Fruit fly (Drosophila melanogaster) whole organism: ENCODE measurements around the gene wrm1.

Experiments
- CG8478 ChIP-seq: fragments of >200 bp; optimal IDR thresholded peaks from 2 replicates; lab custom pipeline; 2018; ENCODE audit warnings: inconsistent platforms
- psq ChIP-seq: fragments of >200 bp; optimal IDR thresholded peaks from 2 replicates; lab custom pipeline; 2017
- usp ChIP-seq: fragments of >200 bp; optimal IDR thresholded peaks from 2 replicates; lab custom pipeline; 2017; ENCODE audit warnings: missing biosample characterization, missing genetic modification characterization, mixed read lengths

DNA sequence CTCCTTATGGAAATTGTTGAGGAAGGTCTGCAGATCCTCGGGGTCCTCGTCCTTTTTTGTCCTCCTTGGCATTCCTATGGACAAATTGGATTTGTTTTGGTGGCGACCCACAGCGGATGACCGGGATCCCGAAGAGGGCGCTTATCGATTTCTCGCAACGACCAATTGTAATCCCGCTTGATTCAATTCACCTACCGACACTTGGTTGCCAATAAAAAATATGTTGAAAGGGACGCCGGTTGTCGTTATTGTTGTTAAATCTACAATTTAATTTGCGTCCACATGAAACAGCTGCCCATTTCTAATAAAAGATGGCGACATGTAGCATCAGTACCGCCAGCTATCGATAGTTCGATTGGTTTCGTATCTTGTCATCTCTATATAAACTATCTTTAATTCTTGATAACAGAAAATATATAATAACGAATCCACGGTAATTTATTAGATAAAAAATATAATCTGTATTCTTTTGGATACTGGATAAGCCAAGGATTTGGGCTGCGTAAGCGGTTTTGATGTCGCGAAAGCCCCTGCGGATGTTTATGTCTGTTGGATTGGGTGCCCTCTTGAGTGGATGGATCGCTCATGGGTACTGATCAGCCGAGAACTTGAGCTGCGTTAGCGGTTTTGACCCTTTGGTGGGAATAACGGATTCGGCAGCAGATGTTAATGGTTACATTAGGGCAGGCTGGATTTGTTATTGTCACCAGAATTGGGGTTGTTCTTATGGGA, 21.5 kb upstream of the wrm1 start, which contains the start of gene CTCF:
- no peak for TF ChIP-seq psq (lab: Kevin White, UChicago)
- TF ChIP-seq usp (GFP tag; lab: Kevin White, UChicago) = no peak
- no peak for TF ChIP-seq CG8478 (lab: Kevin White, UChicago)
